Worm (Caenorhabditis elegans): Measurements from ENCODE around the gene F38E1.3.
A peak's percentile ranks its signal among the peaks of the same experiment; 100 is the strongest.

F38E1.3 gene

DNA sequence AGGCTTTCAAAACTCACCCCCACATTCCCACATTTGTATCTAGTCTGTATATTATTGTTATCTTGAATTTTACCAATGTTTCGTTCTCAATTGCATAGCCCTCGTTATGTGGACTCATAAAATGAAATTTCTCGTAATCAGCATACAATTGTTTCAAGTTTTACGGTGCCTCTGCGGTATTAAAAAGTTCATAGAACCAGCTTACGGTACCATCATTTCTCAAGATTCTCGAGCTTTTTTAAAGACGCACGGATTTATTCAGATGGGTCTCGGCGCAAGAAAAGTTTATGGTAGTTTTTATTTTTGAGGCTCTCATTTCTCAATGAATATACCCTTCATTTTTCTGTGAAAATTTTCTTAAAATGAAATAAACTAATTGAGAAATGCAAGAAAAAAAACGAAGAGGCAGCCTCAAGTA lies 39.2 kb downstream of the F38E1.3 start (continued):
- TF ChIP-seq pha-4 (GFP tag; IDR thresholded peaks at IDR 0.05): no peak
- TF ChIP-seq pha-4 (tag; optimal IDR thresholded peaks at IDR 0.05): no peak
- no peak for TF ChIP-seq lsy-2 (tag; optimal IDR thresholded peaks at IDR 0.05)
- peak; percentile 38 for TF ChIP-seq nhr-102 (tag; optimal IDR thresholded peaks at IDR 0.05)

DNA sequence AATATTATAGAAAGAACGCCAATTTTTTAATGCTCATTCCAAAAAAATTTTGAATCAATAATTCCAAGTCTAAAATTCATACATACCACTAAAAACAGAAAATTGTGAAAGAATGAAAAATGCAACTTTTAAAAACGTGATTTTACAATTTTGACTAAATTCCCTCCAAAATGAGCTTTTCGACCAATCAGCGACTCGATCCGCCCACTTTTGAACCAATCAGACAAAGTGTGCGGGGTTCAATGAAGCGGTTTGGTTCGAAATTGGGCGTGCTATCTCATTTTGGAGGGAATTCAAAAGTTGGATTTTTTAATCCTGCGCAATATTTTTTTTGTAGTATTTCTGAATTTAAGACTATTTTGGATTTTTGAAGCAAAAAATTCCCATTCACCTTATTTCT lies 41.3 kb downstream of the F38E1.3 start:
- no peak for TF ChIP-seq nhr-25 (tag; optimal IDR thresholded peaks at IDR 0.05; ENCODE audit: borderline replicate concordance, insufficient read depth)
- TF ChIP-seq nhr-42 (GFP tag; IDR thresholded peaks at IDR 0.05): no peak
- no peak for TF ChIP-seq nhr-111 (GFP tag; optimal IDR thresholded peaks at IDR 0.05)
- no peak for TF ChIP-seq Y48G9A.11 (GFP tag; IDR thresholded peaks at IDR 0.05)
- no peak for TF ChIP-seq fkh-10 (GFP tag; optimal IDR thresholded peaks at IDR 0.05)
- no peak for TF ChIP-seq hmg-1.1 (GFP tag; IDR thresholded peaks at IDR 0.05)
- TF ChIP-seq ceh-82 (tag; optimal IDR thresholded peaks at IDR 0.05): no peak
- no peak for TF ChIP-seq lin-15B (tag; optimal IDR thresholded peaks at IDR 0.05)
- TF ChIP-seq dpl-1 (GFP tag; optimal IDR thresholded peaks at IDR 0.05): no peak
- TF ChIP-seq ceh-20 (GFP tag; IDR thresholded peaks at IDR 0.05): no peak
- TF ChIP-seq daf-12 (tag; optimal IDR thresholded peaks at IDR 0.05): no peak
- TF ChIP-seq T20F7.1 (GFP tag; optimal IDR thresholded peaks at IDR 0.05): no peak
- no peak for TF ChIP-seq saeg-2 (GFP tag; IDR thresholded peaks at IDR 0.05)
- TF ChIP-seq nhr-237 (tag; optimal IDR thresholded peaks at IDR 0.05): no peak
- TF ChIP-seq zip-2 (tag; optimal IDR thresholded peaks at IDR 0.05): no peak
- TF ChIP-seq aly-2 (tag; optimal IDR thresholded peaks at IDR 0.05): no peak
- no peak for TF ChIP-seq cey-2 (tag; optimal IDR thresholded peaks at IDR 0.05; ENCODE audit: borderline replicate concordance, insufficient read depth)
- no peak for TF ChIP-seq hif-1 (tag; optimal IDR thresholded peaks at IDR 0.05)
- TF ChIP-seq ZK546.5 (tag; optimal IDR thresholded peaks at IDR 0.05): no peak

DNA sequence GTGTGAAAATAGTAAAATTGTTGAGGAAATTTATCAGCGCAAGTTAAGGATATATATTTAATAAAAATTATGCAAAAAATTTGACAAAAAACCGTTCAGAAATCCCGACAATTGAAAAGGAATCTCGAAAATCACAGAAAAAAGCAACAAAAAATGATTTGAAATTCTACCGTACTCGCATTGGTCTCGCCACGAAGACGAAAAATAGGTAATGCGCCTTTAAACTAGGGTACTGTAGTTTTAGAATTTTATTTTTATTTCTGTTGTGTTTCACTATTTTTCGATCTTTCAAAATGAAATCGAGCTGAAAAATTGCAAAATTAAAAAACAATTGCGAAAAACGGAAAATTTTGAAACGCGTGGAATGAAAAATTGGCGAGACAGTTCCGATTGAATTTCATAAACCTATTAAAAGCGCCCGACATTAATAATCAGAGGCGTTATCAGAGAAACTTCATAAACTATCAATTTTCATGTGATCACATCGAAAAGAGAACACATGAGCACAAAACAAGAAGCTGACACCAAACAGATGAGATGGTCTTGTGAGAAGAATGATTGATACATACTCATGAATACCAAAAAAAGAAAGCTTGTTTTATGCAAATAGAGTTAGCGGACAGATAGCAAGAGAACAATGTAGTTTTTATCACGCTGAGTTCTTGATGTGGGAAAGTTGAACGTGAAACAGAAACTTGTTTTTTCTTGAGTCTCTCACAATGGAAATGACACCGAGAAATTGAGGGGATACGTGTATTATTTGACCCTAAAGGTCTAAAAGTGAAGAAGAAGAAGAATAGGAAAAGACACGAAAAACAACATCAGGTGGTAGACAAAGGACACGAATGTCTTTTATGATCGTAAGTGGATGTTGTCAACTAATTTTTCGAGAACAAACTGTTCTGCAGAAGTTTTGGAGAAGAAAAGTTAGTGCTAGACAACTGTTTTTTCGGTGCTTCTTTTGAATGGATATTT lies 49.2 kb downstream of the F38E1.3 start:
- TF ChIP-seq nhr-77 (tag; optimal IDR thresholded peaks at IDR 0.05) (peak; percentile 69), daf-16 (GFP tag; optimal IDR thresholded peaks at IDR 0.05) (no peak), daf-16 (tag; optimal IDR thresholded peaks at IDR 0.05) (peak; percentile 76), daf-8 (GFP tag; IDR thresholded peaks at IDR 0.05) (no peak), tra-1 (GFP tag; IDR thresholded peaks at IDR 0.05) (0 out of 2 replicates have a peak, but pooled peaks have one; percentile 46), Y48G9A.11 (GFP tag; IDR thresholded peaks at IDR 0.05) (peak; percentile 19; the same call in 1 of the 2 replicates), ceh-20 (GFP tag; IDR thresholded peaks at IDR 0.05) (0 out of 2 replicates have a peak, but pooled peaks have one; percentile 35), skn-1 (tag; optimal IDR thresholded peaks at IDR 0.05) (no peak), egl-43 (GFP tag; IDR thresholded peaks at IDR 0.05) (no peak), mep-1 (tag; optimal IDR thresholded peaks at IDR 0.05) (peak; percentile 39), lin-38 (GFP tag; IDR thresholded peaks at IDR 0.05) (0 out of 2 replicates have a peak, but pooled peaks have one; percentile 5), lir-3 (tag; optimal IDR thresholded peaks at IDR 0.05) (no peak), lin-15B (tag; optimal IDR thresholded peaks at IDR 0.05) (no peak), F49E8.2 (tag; optimal IDR thresholded peaks at IDR 0.05; ENCODE audit: borderline replicate concordance) (peak; percentile 12), zfp-2 (tag; optimal IDR thresholded peaks at IDR 0.05) (no peak), nhr-41 (GFP tag; IDR thresholded peaks at IDR 0.05) (no peak), ces-1 (GFP tag; optimal IDR thresholded peaks at IDR 0.05) (no peak), pqm-1 (tag; optimal IDR thresholded peaks at IDR 0.05) (peak; percentile 53), Y75B8A.6 (GFP tag; IDR thresholded peaks at IDR 0.05) (no peak), php-3 (GFP tag; IDR thresholded peaks at IDR 0.05) (peak; percentile 78), nhr-11 (tag; optimal IDR thresholded peaks at IDR 0.05) (no peak), dmd-6 (GFP tag; IDR thresholded peaks at IDR 0.05) (peak; percentile 86), lsy-2 (tag; optimal IDR thresholded peaks at IDR 0.05) (peak in 1 of 2 experiments; percentile 42), hlh-11 (tag; optimal IDR thresholded peaks at IDR 0.05) (peak; percentile 93), T20F7.1 (GFP tag; optimal IDR thresholded peaks at IDR 0.05) (peak; percentile 22), lin-39 (tag; optimal IDR thresholded peaks at IDR 0.05) (no peak), duxl-1 (tag; optimal IDR thresholded peaks at IDR 0.05; ENCODE audit: poor library complexity) (no peak)

Measured in whole organism, L4 larva.